Fruit fly (Drosophila melanogaster) whole organism, embryonic: ENCODE measurements around the gene Atg12.

Source experiments
- Abd-B ChIP-seq: fragments of 200-800 bp; sonication (Bioruptor generic); optimal IDR thresholded peaks from 2 replicates; lab custom pipeline; 2018; ENCODE audit warnings: missing biosample characterization, mild to moderate bottlenecking, missing genetic modification characterization, moderate library complexity
- BtbVII ChIP-seq: fragments of 200-800 bp; sonication (Bioruptor generic); optimal IDR thresholded peaks from 3 replicates; lab custom pipeline; 2017; ENCODE audit warnings: missing biosample characterization, mild to moderate bottlenecking, missing genetic modification characterization
- Bteb2 ChIP-seq: fragments of 200-800 bp; sonication (Bioruptor generic); optimal IDR thresholded peaks from 2 replicates; lab custom pipeline; 2016; ENCODE audit warnings: missing biosample characterization, missing genetic modification characterization
- CG10209 ChIP-seq: fragments of 200-800 bp; sonication (Bioruptor generic); optimal IDR thresholded peaks from 3 replicates; lab custom pipeline; 2017; ENCODE audit warnings: missing biosample characterization, mild to moderate bottlenecking, missing genetic modification characterization, missing genetic modification reagents
- CG10267 ChIP-seq: fragments of 200-800 bp; sonication (Bioruptor generic); optimal IDR thresholded peaks from 2 replicates; lab custom pipeline; 2018; ENCODE audit warnings: missing biosample characterization, mild to moderate bottlenecking, missing genetic modification characterization, moderate library complexity
- CG10565 ChIP-seq: fragments of 200-800 bp; sonication (Bioruptor generic); optimal IDR thresholded peaks from 3 replicates; lab custom pipeline; 2016; ENCODE audit warnings: missing biosample characterization, mild to moderate bottlenecking, missing genetic modification characterization
- CG10979 ChIP-seq: fragments of 200-800 bp; sonication (Bioruptor generic); optimal IDR thresholded peaks from 2 replicates; lab custom pipeline; 2018; ENCODE audit warnings: missing biosample characterization, mild to moderate bottlenecking, missing genetic modification characterization, moderate library complexity
- CG12071 ChIP-seq: fragments of 200-800 bp; sonication (Bioruptor generic); optimal IDR thresholded peaks from 3 replicates; lab custom pipeline; 2018; ENCODE audit warnings: missing biosample characterization, mild to moderate bottlenecking, missing genetic modification characterization
- CG14710 ChIP-seq: fragments of 200-800 bp; sonication (Bioruptor generic); optimal IDR thresholded peaks from 3 replicates; lab custom pipeline; 2019; ENCODE audit warnings: missing biosample characterization, mild to moderate bottlenecking, missing genetic modification characterization, moderate library complexity
- CG15269 ChIP-seq: fragments of 200-800 bp; sonication (Bioruptor generic); optimal IDR thresholded peaks from 2 replicates; lab custom pipeline; 2018; ENCODE audit warnings: missing biosample characterization, mild to moderate bottlenecking, missing genetic modification characterization, moderate library complexity
- CG17328 ChIP-seq: fragments of 200-800 bp; sonication (Bioruptor generic); IDR thresholded peaks from 2 replicates; pipeline ENCODE4 v1.3.6; 2022; ENCODE audit warnings: missing biosample characterization, missing genetic modification characterization
- CG17829 ChIP-seq: fragments of 200-800 bp; optimal IDR thresholded peaks from 2 replicates; lab custom pipeline; 2019; ENCODE audit warnings: missing biosample characterization, mild to moderate bottlenecking, missing genetic modification characterization, moderate library complexity
- CG18262 ChIP-seq: fragments of 200-800 bp; optimal IDR thresholded peaks from 3 replicates; lab custom pipeline; 2019; ENCODE audit warnings: missing biosample characterization, mild to moderate bottlenecking, missing genetic modification characterization, moderate library complexity
- CG2129 ChIP-seq: fragments of 200-800 bp; sonication (Bioruptor generic); IDR thresholded peaks from 2 replicates; pipeline ENCODE4 v1.3.6; 2022; ENCODE audit warnings: missing biosample characterization, missing genetic modification characterization; ENCODE audit not compliant: partially characterized antibody
- CG2199 ChIP-seq: fragments of 200-800 bp; sonication (Bioruptor generic); IDR thresholded peaks from 3 replicates; pipeline ENCODE4 v1.3.6; 2022; ENCODE audit warnings: missing biosample characterization, missing genetic modification characterization
- CG2202 ChIP-seq: fragments of 200-800 bp; sonication (Bioruptor generic); optimal IDR thresholded peaks from 2 replicates; lab custom pipeline; 2018; ENCODE audit warnings: missing biosample characterization, mild to moderate bottlenecking, missing genetic modification characterization
- CG2678 ChIP-seq: fragments of 200-800 bp; sonication (Bioruptor generic); optimal IDR thresholded peaks from 3 replicates; lab custom pipeline; 2019; ENCODE audit warnings: missing biosample characterization, mild to moderate bottlenecking, missing genetic modification characterization, moderate library complexity
- CG30403 ChIP-seq: fragments of 200-800 bp; sonication (Bioruptor generic); optimal IDR thresholded peaks from 3 replicates; lab custom pipeline; 2016; ENCODE audit warnings: missing biosample characterization, missing genetic modification characterization
- CG33557 ChIP-seq: fragments of 200-800 bp; sonication (Bioruptor generic); optimal IDR thresholded peaks from 2 replicates; lab custom pipeline; 2019; ENCODE audit warnings: missing biosample characterization, mild to moderate bottlenecking, missing genetic modification characterization, moderate library complexity
- CG34422 ChIP-seq: fragments of 200-800 bp; sonication (Bioruptor generic); IDR thresholded peaks from 3 replicates; pipeline ENCODE4 v1.3.6; 2022; ENCODE audit warnings: missing biosample characterization, missing genetic modification characterization
- CG4282 ChIP-seq: fragments of 200-800 bp; sonication (Bioruptor generic); optimal IDR thresholded peaks from 2 replicates; lab custom pipeline; 2016; ENCODE audit warnings: missing biosample characterization, missing genetic modification characterization
- CG4820 ChIP-seq: fragments of 200-800 bp; sonication (Bioruptor generic); optimal IDR thresholded peaks from 3 replicates; lab custom pipeline; 2016; ENCODE audit warnings: missing biosample characterization, missing genetic modification characterization
- CG7556 ChIP-seq: fragments of 200-800 bp; sonication (Bioruptor generic); optimal IDR thresholded peaks from 2 replicates; lab custom pipeline; 2017; ENCODE audit warnings: missing biosample characterization, mild to moderate bottlenecking, missing genetic modification characterization
- CG7987 ChIP-seq: fragments of 200-800 bp; sonication (Bioruptor generic); optimal IDR thresholded peaks from 2 replicates; lab custom pipeline; 2018; ENCODE audit warnings: missing biosample characterization, mild to moderate bottlenecking, missing genetic modification characterization, moderate library complexity
- CG8944 ChIP-seq: fragments of 200-800 bp; sonication (Bioruptor generic); optimal IDR thresholded peaks from 3 replicates; lab custom pipeline; 2016; ENCODE audit warnings: missing biosample characterization, missing genetic modification characterization
- Camta ChIP-seq: fragments of 200-800 bp; sonication (Bioruptor generic); optimal IDR thresholded peaks from 2 replicates; lab custom pipeline; 2016; ENCODE audit warnings: missing biosample characterization, missing genetic modification characterization
- Ets65A ChIP-seq: fragments of 200-800 bp; sonication (Bioruptor generic); peaks from one replicate; lab custom pipeline; 2016; ENCODE audit warnings: missing biosample characterization, missing genetic modification characterization
- Lpt ChIP-seq: fragments of >200 bp; optimal IDR thresholded peaks from 2 replicates; lab custom pipeline; 2018; ENCODE audit warnings: missing biosample characterization, missing genetic modification characterization
- MESR4 ChIP-seq: fragments of 200-800 bp; sonication (Bioruptor generic); optimal IDR thresholded peaks from 2 replicates; lab custom pipeline; 2018; ENCODE audit warnings: missing biosample characterization, mild to moderate bottlenecking, missing genetic modification characterization, moderate library complexity
- Meics ChIP-seq: fragments of 200-800 bp; sonication (Bioruptor generic); optimal IDR thresholded peaks from 2 replicates; lab custom pipeline; 2017; ENCODE audit warnings: missing biosample characterization, mild to moderate bottlenecking, missing genetic modification characterization
- NK7.1 ChIP-seq: fragments of 200-800 bp; sonication (Bioruptor generic); optimal IDR thresholded peaks from 3 replicates; lab custom pipeline; 2016; ENCODE audit warnings: missing biosample characterization, missing genetic modification characterization
- Ravus ChIP-seq: fragments of 200-800 bp; sonication (Bioruptor generic); IDR thresholded peaks from 2 replicates; pipeline ENCODE4 v1.3.6; 2022; ENCODE audit warnings: missing biosample characterization, missing genetic modification characterization
- Rx ChIP-seq: fragments of 200-800 bp; sonication (Bioruptor generic); IDR thresholded peaks from 2 replicates; pipeline ENCODE4 v1.3.6; 2022; ENCODE audit warnings: missing biosample characterization, missing genetic modification characterization
- ac ChIP-seq: fragments of 200-800 bp; sonication (Bioruptor generic); optimal IDR thresholded peaks from 3 replicates; lab custom pipeline; 2017; ENCODE audit warnings: missing biosample characterization, mild to moderate bottlenecking, missing genetic modification characterization
- ase ChIP-seq: fragments of 200-800 bp; sonication (Bioruptor generic); IDR thresholded peaks from 3 replicates; pipeline ENCODE4 v1.3.6; 2022; ENCODE audit warnings: missing biosample characterization, missing genetic modification characterization
- bsh ChIP-seq, 2 experiments: fragments of 200-800 bp; sonication (Bioruptor generic); optimal IDR thresholded peaks; 2 replicates each; lab custom pipeline; 2017 to 2018; ENCODE audit warnings: mild to moderate bottlenecking in 2 of 2, missing biosample characterization in 2 of 2, missing genetic modification characterization in 2 of 2, moderate library complexity in 1 of 2
- dmrt11E ChIP-seq: fragments of 200-800 bp; sonication (Bioruptor generic); optimal IDR thresholded peaks from 3 replicates; lab custom pipeline; 2018; ENCODE audit warnings: missing biosample characterization, mild to moderate bottlenecking, missing genetic modification characterization, moderate library complexity
- fd96Cb ChIP-seq: fragments of 200-800 bp; sonication (Bioruptor generic); optimal IDR thresholded peaks from 2 replicates; lab custom pipeline; 2018; ENCODE audit warnings: missing biosample characterization, mild to moderate bottlenecking, missing genetic modification characterization, moderate library complexity
- gro ChIP-seq: fragments of 200-800 bp; sonication (Bioruptor generic); optimal IDR thresholded peaks from 2 replicates; lab custom pipeline; 2016; ENCODE audit warnings: missing biosample characterization, missing genetic modification characterization
- ham ChIP-seq: fragments of 200-800 bp; sonication (Bioruptor generic); IDR thresholded peaks from 2 replicates; pipeline ENCODE4 v1.3.6; 2022; ENCODE audit warnings: missing biosample characterization, missing genetic modification characterization
- jigr1 ChIP-seq: fragments of 200-800 bp; sonication (Bioruptor generic); IDR thresholded peaks from 3 replicates; pipeline ENCODE4 v1.3.6; 2022; ENCODE audit warnings: missing biosample characterization, missing genetic modification characterization
- lola ChIP-seq, 3 experiments: fragments of >200 bp in 2 of 3; fragments of 200-800 bp in 1 of 3; sonication (Bioruptor generic) in 1 of 3; optimal IDR thresholded peaks; 2 replicates each; lab custom pipeline; 2017 to 2019; ENCODE audit warnings: missing biosample characterization in 3 of 3, missing genetic modification characterization in 3 of 3, mild to moderate bottlenecking in 1 of 3, moderate library complexity in 1 of 3
- prd ChIP-seq, 3 experiments: fragments of >200 bp in 2 of 3; fragments of 200-800 bp in 1 of 3; sonication (Bioruptor generic) in 1 of 3; optimal IDR thresholded peaks in 2 of 3; IDR thresholded peaks in 1 of 3; 2 replicates in 2 of 3; 3 replicates in 1 of 3; pipeline versions ENCODE4 v1.3.6 to Lab custom; 2017 to 2022; ENCODE audit warnings: missing biosample characterization in 1 of 3, missing genetic modification characterization in 1 of 3
- sens ChIP-seq: fragments of 200-800 bp; sonication (Bioruptor generic); peaks from one replicate; lab custom pipeline; 2016; ENCODE audit warnings: missing biosample characterization, missing genetic modification characterization
- stc ChIP-seq: fragments of 200-800 bp; sonication (Bioruptor generic); IDR thresholded peaks from 2 replicates; pipeline ENCODE4 v1.3.6; 2022; ENCODE audit warnings: missing biosample characterization, missing genetic modification characterization
- tio ChIP-seq: fragments of 200-800 bp; sonication (Bioruptor generic); optimal IDR thresholded peaks from 2 replicates; lab custom pipeline; 2017; ENCODE audit warnings: missing biosample characterization, missing genetic modification characterization, inconsistent platforms
- vnd ChIP-seq: fragments of 200-800 bp; sonication (Bioruptor generic); IDR thresholded peaks from 3 replicates; pipeline ENCODE4 v1.3.6; 2022; ENCODE audit warnings: missing biosample characterization, missing genetic modification characterization; ENCODE audit not compliant: partially characterized antibody
- zen ChIP-seq: fragments of 200-800 bp; sonication (Bioruptor generic); optimal IDR thresholded peaks from 3 replicates; lab custom pipeline; 2018; ENCODE audit warnings: missing biosample characterization, mild to moderate bottlenecking, missing genetic modification characterization, moderate library complexity
- zf30C ChIP-seq: fragments of 200-800 bp; sonication (Bioruptor generic); optimal IDR thresholded peaks from 3 replicates; lab custom pipeline; 2018; ENCODE audit warnings: missing biosample characterization, mild to moderate bottlenecking, missing genetic modification characterization
- zfh1 ChIP-seq: fragments of 200-800 bp; sonication (Bioruptor generic); IDR thresholded peaks from 3 replicates; pipeline ENCODE4 v1.3.6; 2022; ENCODE audit warnings: missing biosample characterization, missing genetic modification characterization

Gene Atg12

DNA sequence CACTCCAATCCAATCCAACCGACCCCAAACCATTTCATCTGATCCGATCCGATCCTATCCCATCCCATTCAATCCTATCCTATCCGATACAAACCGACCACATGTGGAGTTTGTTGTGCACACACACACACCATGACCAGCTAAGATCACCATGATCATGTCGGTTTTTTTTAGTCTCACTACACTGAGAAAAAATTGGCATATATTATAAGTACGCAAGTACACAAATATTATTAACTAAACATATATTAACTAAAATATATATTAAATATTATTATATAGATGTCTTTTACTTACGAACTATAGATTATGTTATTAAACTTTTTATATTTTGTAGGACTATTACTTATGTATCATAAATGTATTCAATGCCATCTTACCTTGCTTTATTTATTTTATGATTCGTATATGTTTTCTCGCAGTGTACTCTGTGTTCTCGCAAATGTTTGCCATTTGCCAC lies 34.8 kb upstream of the Atg12 start (continued):
- TF ChIP-seq MESR4 (GFP tag; lab: Kevin White, UChicago) (no peak), CG4820 (GFP tag; lab: Kevin White, UChicago) (no peak), CG7987 (GFP tag; lab: Kevin White, UChicago) (no peak), zfh1 (GFP tag; lab: Robert Waterston, UW) (no peak), CG10267 (tag; lab: Kevin White, UChicago) (peak; percentile 55), prd (optimal IDR thresholded peaks at IDR 0.05; lab: Kevin White, UChicago) (no peak), prd (GFP tag; IDR thresholded peaks at IDR 0.05; lab: Robert Waterston, UW) (peak; percentile 42; the same call in 1 of the 3 replicates), Lpt (GFP tag; lab: Kevin White, UChicago) (no peak), stc (GFP tag; lab: Robert Waterston, UW) (no peak), ase (GFP tag; lab: Robert Waterston, UW) (no peak), Bteb2 (GFP tag; lab: Kevin White, UChicago) (no peak), Ravus (no peak), CG15269 (tag; lab: Kevin White, UChicago) (no peak), CG14710 (tag; lab: Kevin White, UChicago) (peak; percentile 49), CG17328 (GFP tag; lab: Robert Waterston, UW) (no peak), zf30C (GFP tag; lab: Kevin White, UChicago) (peak; percentile 54), bsh (GFP tag; optimal IDR thresholded peaks at IDR 0.05; lab: Kevin White, UChicago) (peak; percentile 31 to 53), CG8944 (GFP tag; lab: Kevin White, UChicago) (no peak), CG2129 (GFP tag; lab: Robert Waterston, UW) (no peak), dmrt11E (tag; lab: Kevin White, UChicago) (peak; percentile 77), tio (GFP tag; lab: Kevin White, UChicago) (peak; percentile 4), Ets65A (GFP tag; lab: Kevin White, UChicago) (peak; percentile 65), CG17829 (tag; lab: Kevin White, UChicago) (peak; percentile 50), Abd-B (GFP tag; lab: Kevin White, UChicago) (no peak), sens (no peak), ac (GFP tag; lab: Kevin White, UChicago) (no peak), CG18262 (tag; lab: Kevin White, UChicago) (peak; percentile 68), ham (no peak), CG34422 (no peak), gro (GFP tag; lab: Kevin White, UChicago) (no peak), fd96Cb (tag; lab: Kevin White, UChicago) (peak; percentile 8), Camta (GFP tag; lab: Kevin White, UChicago) (no peak), lola (GFP tag; optimal IDR thresholded peaks at IDR 0.05; lab: Kevin White, UChicago) (peak in 1 of 3 experiments; percentile 70), Meics (GFP tag; lab: Kevin White, UChicago) (no peak), CG10565 (no peak), NK7.1 (GFP tag; lab: Kevin White, UChicago) (no peak), zen (tag; lab: Kevin White, UChicago) (peak; percentile 56), CG10209 (GFP tag; lab: Kevin White, UChicago) (no peak), CG12071 (GFP tag; lab: Kevin White, UChicago) (no peak), jigr1 (GFP tag; lab: Robert Waterston, UW) (no peak), CG30403 (GFP tag; lab: Kevin White, UChicago) (no peak), vnd (GFP tag; lab: Robert Waterston, UW) (no peak), CG7556 (GFP tag; lab: Kevin White, UChicago) (peak; percentile 32), CG10979 (peak; percentile 59), CG2678 (peak; percentile 46), CG4282 (GFP tag; lab: Kevin White, UChicago) (no peak), CG2199 (no peak), Rx (GFP tag; lab: Robert Waterston, UW) (no peak), CG2202 (tag; lab: Kevin White, UChicago) (peak; percentile 21), BtbVII (GFP tag; lab: Kevin White, UChicago) (no peak), CG33557 (GFP tag; lab: Kevin White, UChicago) (no peak)
